Worm (Caenorhabditis elegans): ENCODE results near the gene spt-4.

The spt-4 gene

ce11 chrIII:41484-41883 is 28.1 kb downstream of the spt-4 start:
- no peak for TF ChIP-seq nhr-12 (tag; optimal IDR thresholded peaks at IDR 0.05)
- no peak for TF ChIP-seq ceh-28 (tag; optimal IDR thresholded peaks at IDR 0.05)
- no peak for TF ChIP-seq unc-39 (tag; optimal IDR thresholded peaks at IDR 0.05)
- TF ChIP-seq elt-2 (tag; optimal IDR thresholded peaks at IDR 0.05), result no peak
- no peak for TF ChIP-seq fkh-10 (GFP tag; optimal IDR thresholded peaks at IDR 0.05)
- TF ChIP-seq fos-1 (tag; optimal IDR thresholded peaks at IDR 0.05), result no peak
- no peak for TF ChIP-seq ZK546.5 (tag; optimal IDR thresholded peaks at IDR 0.05)
- no peak for TF ChIP-seq ama-1 (optimal IDR thresholded peaks at IDR 0.05)
- TF ChIP-seq mml-1 (tag; optimal IDR thresholded peaks at IDR 0.05), result no peak
- TF ChIP-seq tbx-2 (tag; optimal IDR thresholded peaks at IDR 0.05), result no peak
- TF ChIP-seq daf-12 (tag; optimal IDR thresholded peaks at IDR 0.05), result no peak

ce11 chrIII:40580-41113 is 28.9 kb downstream of the spt-4 start, which contains the start of gene col-88:
TSS of gene col-88 (plus strand) at chrIII:41063.
- TF ChIP-seq nhr-23 (tag; optimal IDR thresholded peaks at IDR 0.05), result peak; percentile 31
- TF ChIP-seq mdl-1 (tag; optimal IDR thresholded peaks at IDR 0.05), result no peak
- TF ChIP-seq lsy-12 (tag; optimal IDR thresholded peaks at IDR 0.05), result no peak
- TF ChIP-seq nhr-77 (tag; optimal IDR thresholded peaks at IDR 0.05), result no peak

- TF ChIP-seq nhr-23 (tag; optimal IDR thresholded peaks at IDR 0.05) (peak; percentile 25), lin-39 (tag; optimal IDR thresholded peaks at IDR 0.05) (no peak), fkh-10 (GFP tag; optimal IDR thresholded peaks at IDR 0.05) (no peak)
These were observed 30.0 kb downstream of the spt-4 start for ce11 chrIII:39516-39915.

ce11 chrIII:38117-38516 is 31.4 kb downstream of the spt-4 start, which contains the start of gene clp-10:
TSS of gene clp-10 (minus strand) at chrIII:38217.
- TF ChIP-seq mml-1 (tag; optimal IDR thresholded peaks at IDR 0.05) (no peak), elt-2 (tag; optimal IDR thresholded peaks at IDR 0.05) (no peak), elt-1 (tag; optimal IDR thresholded peaks at IDR 0.05) (no peak), skn-1 (tag; optimal IDR thresholded peaks at IDR 0.05) (no peak), fkh-10 (GFP tag; optimal IDR thresholded peaks at IDR 0.05) (no peak), jun-1 (tag; optimal IDR thresholded peaks at IDR 0.05) (no peak), zag-1 (tag; optimal IDR thresholded peaks at IDR 0.05) (no peak), nhr-77 (tag; optimal IDR thresholded peaks at IDR 0.05) (no peak), nhr-237 (tag; optimal IDR thresholded peaks at IDR 0.05) (no peak), ztf-4 (tag; optimal IDR thresholded peaks at IDR 0.05) (no peak), tbx-2 (tag; optimal IDR thresholded peaks at IDR 0.05) (no peak), aly-2 (tag; optimal IDR thresholded peaks at IDR 0.05) (no peak), hmg-11 (tag; optimal IDR thresholded peaks at IDR 0.05) (no peak), pqm-1 (tag; optimal IDR thresholded peaks at IDR 0.05) (no peak), nhr-25 (tag; optimal IDR thresholded peaks at IDR 0.05) (no peak), ceh-82 (tag; optimal IDR thresholded peaks at IDR 0.05) (no peak), fkh-2 (tag; optimal IDR thresholded peaks at IDR 0.05) (no peak), nhr-28 (tag; optimal IDR thresholded peaks at IDR 0.05) (no peak)

ce11 chrIII:33257-33656 is 36.3 kb downstream of the spt-4 start:
- TF ChIP-seq nhr-11 (tag; optimal IDR thresholded peaks at IDR 0.05) (no peak), ceh-28 (tag; optimal IDR thresholded peaks at IDR 0.05) (no peak), ceh-9 (tag; optimal IDR thresholded peaks at IDR 0.05) (no peak), unc-39 (tag; optimal IDR thresholded peaks at IDR 0.05) (no peak), nhr-12 (tag; optimal IDR thresholded peaks at IDR 0.05) (no peak), sea-2 (GFP tag; optimal IDR thresholded peaks at IDR 0.05) (no peak), lin-39 (tag; optimal IDR thresholded peaks at IDR 0.05) (no peak), nhr-237 (tag; optimal IDR thresholded peaks at IDR 0.05) (no peak), pqm-1 (tag; optimal IDR thresholded peaks at IDR 0.05) (no peak), nfya-1 (tag; optimal IDR thresholded peaks at IDR 0.05; ENCODE audit: insufficient read depth) (no peak), nhr-77 (tag; optimal IDR thresholded peaks at IDR 0.05) (no peak), ZK546.5 (tag; optimal IDR thresholded peaks at IDR 0.05) (no peak), R02D3.7 (tag; optimal IDR thresholded peaks at IDR 0.05) (no peak), pha-4 (tag; optimal IDR thresholded peaks at IDR 0.05) (no peak), elt-2 (tag; optimal IDR thresholded peaks at IDR 0.05) (no peak), elt-1 (tag; optimal IDR thresholded peaks at IDR 0.05) (no peak), ztf-4 (tag; optimal IDR thresholded peaks at IDR 0.05) (no peak)

Data from whole organism, L3 larva.